Worm (Caenorhabditis elegans): ENCODE measurements around the gene nhr-5.

nhr-5 gene

ce11 chrIV:15390927-15391326 lies 9.2 kb upstream of the nhr-5 start, which contains the start of gene Y73F8A.1159:
TSS of gene Y73F8A.1159 (minus strand) at chrIV:15391027.
- TF ChIP-seq aly-1 (tag; optimal IDR thresholded peaks at IDR 0.05): no peak
- TF ChIP-seq ama-1 (optimal IDR thresholded peaks at IDR 0.05): no peak

ce11 chrIV:15391549-15391948 lies 8.5 kb upstream of the nhr-5 start:
- no peak for TF ChIP-seq sea-1 (GFP tag; conservative IDR thresholded peaks at IDR 0.05)
- TF ChIP-seq hmg-4 (GFP tag; optimal IDR thresholded peaks at IDR 0.05): no peak
- TF ChIP-seq hmbx-1 (tag; optimal IDR thresholded peaks at IDR 0.05): no peak
- no peak for TF ChIP-seq ceh-13 (GFP tag; optimal IDR thresholded peaks at IDR 0.05)
- no peak for TF ChIP-seq tbx-11 (GFP tag; IDR thresholded peaks at IDR 0.05)
- no peak for TF ChIP-seq ceh-36 (tag; optimal IDR thresholded peaks at IDR 0.05)
- no peak for TF ChIP-seq B0310.2 (tag; optimal IDR thresholded peaks at IDR 0.05)
- no peak for TF ChIP-seq ets-7 (tag; optimal IDR thresholded peaks at IDR 0.05)

ce11 chrIV:15393186-15393585 lies 6.9 kb upstream of the nhr-5 start:
- TF ChIP-seq aly-1 (tag; optimal IDR thresholded peaks at IDR 0.05) (no peak), pes-1 (GFP tag; IDR thresholded peaks at IDR 0.05) (no peak), tbx-11 (GFP tag; IDR thresholded peaks at IDR 0.05) (no peak), hnd-1 (tag; optimal IDR thresholded peaks at IDR 0.05) (no peak), flt-1 (GFP tag; IDR thresholded peaks at IDR 0.05) (no peak), ceh-13 (GFP tag; optimal IDR thresholded peaks at IDR 0.05) (no peak), B0310.2 (tag; optimal IDR thresholded peaks at IDR 0.05) (no peak), tbx-37 (GFP tag; conservative IDR thresholded peaks at IDR 0.05) (no peak), hmbx-1 (tag; optimal IDR thresholded peaks at IDR 0.05) (no peak), F13C5.2 (tag; optimal IDR thresholded peaks at IDR 0.05) (no peak), scrt-1 (GFP tag; IDR thresholded peaks at IDR 0.05) (no peak)

- TF ChIP-seq aly-1 (tag; optimal IDR thresholded peaks at IDR 0.05) (no peak), ceh-13 (GFP tag; optimal IDR thresholded peaks at IDR 0.05) (no peak), hmg-4 (GFP tag; optimal IDR thresholded peaks at IDR 0.05) (no peak), ama-1 (optimal IDR thresholded peaks at IDR 0.05) (no peak), scrt-1 (GFP tag; IDR thresholded peaks at IDR 0.05) (no peak), ets-7 (tag; optimal IDR thresholded peaks at IDR 0.05) (no peak), F13C5.2 (tag; optimal IDR thresholded peaks at IDR 0.05) (no peak), flt-1 (GFP tag; IDR thresholded peaks at IDR 0.05) (no peak), tbx-37 (GFP tag; conservative IDR thresholded peaks at IDR 0.05) (no peak), tbx-11 (GFP tag; IDR thresholded peaks at IDR 0.05) (no peak)
Measured at ce11 chrIV:15394544-15395125, 5.4 kb upstream of the nhr-5 start.

- no peak for TF ChIP-seq flt-1 (GFP tag; IDR thresholded peaks at IDR 0.05)
- TF ChIP-seq aly-1 (tag; optimal IDR thresholded peaks at IDR 0.05): no peak
- no peak for TF ChIP-seq hnd-1 (tag; optimal IDR thresholded peaks at IDR 0.05)
- no peak for TF ChIP-seq tbx-11 (GFP tag; IDR thresholded peaks at IDR 0.05)
- TF ChIP-seq ceh-13 (GFP tag; optimal IDR thresholded peaks at IDR 0.05): no peak
- TF ChIP-seq ceh-36 (tag; optimal IDR thresholded peaks at IDR 0.05): no peak
- no peak for TF ChIP-seq F13C5.2 (tag; optimal IDR thresholded peaks at IDR 0.05)
- no peak for TF ChIP-seq pes-1 (GFP tag; IDR thresholded peaks at IDR 0.05)
- no peak for TF ChIP-seq tbx-37 (GFP tag; conservative IDR thresholded peaks at IDR 0.05)
- TF ChIP-seq tra-4 (tag; optimal IDR thresholded peaks at IDR 0.05): no peak
- TF ChIP-seq ama-1 (optimal IDR thresholded peaks at IDR 0.05): no peak
- TF ChIP-seq hmg-4 (GFP tag; optimal IDR thresholded peaks at IDR 0.05): no peak
Measured at ce11 chrIV:15395260-15395844, 4.7 kb upstream of the nhr-5 start.

ce11 chrIV:15398643-15399042 lies 1.4 kb upstream of the nhr-5 start:
- TF ChIP-seq F13C5.2 (tag; optimal IDR thresholded peaks at IDR 0.05): no peak
- no peak for TF ChIP-seq tbx-11 (GFP tag; IDR thresholded peaks at IDR 0.05)
- no peak for TF ChIP-seq aly-1 (tag; optimal IDR thresholded peaks at IDR 0.05)
- TF ChIP-seq ceh-36 (tag; optimal IDR thresholded peaks at IDR 0.05): no peak
- TF ChIP-seq ceh-13 (GFP tag; optimal IDR thresholded peaks at IDR 0.05): no peak

ce11 chrIV:15402565-15402964 lies 2.5 kb downstream of the nhr-5 start:
- TF ChIP-seq tbx-11 (GFP tag; IDR thresholded peaks at IDR 0.05) (no peak), scrt-1 (GFP tag; IDR thresholded peaks at IDR 0.05) (no peak), F13C5.2 (tag; optimal IDR thresholded peaks at IDR 0.05) (no peak), ceh-36 (tag; optimal IDR thresholded peaks at IDR 0.05) (no peak), hmg-4 (GFP tag; optimal IDR thresholded peaks at IDR 0.05) (no peak), pes-1 (GFP tag; IDR thresholded peaks at IDR 0.05) (no peak), ceh-13 (GFP tag; optimal IDR thresholded peaks at IDR 0.05) (no peak), flt-1 (GFP tag; IDR thresholded peaks at IDR 0.05) (no peak), hmbx-1 (tag; optimal IDR thresholded peaks at IDR 0.05) (no peak), B0310.2 (tag; optimal IDR thresholded peaks at IDR 0.05) (no peak), ama-1 (optimal IDR thresholded peaks at IDR 0.05) (no peak), tra-4 (tag; optimal IDR thresholded peaks at IDR 0.05) (no peak), sea-1 (GFP tag; conservative IDR thresholded peaks at IDR 0.05) (no peak), ets-7 (tag; optimal IDR thresholded peaks at IDR 0.05) (no peak), aly-1 (tag; optimal IDR thresholded peaks at IDR 0.05) (no peak)

ce11 chrIV:15433805-15434204 lies 33.7 kb downstream of the nhr-5 start:
- no peak for TF ChIP-seq B0310.2 (tag; optimal IDR thresholded peaks at IDR 0.05)
